Worm (Caenorhabditis elegans) whole organism, L1 larva: Measurements from ENCODE around the gene Y57A10B.7.

ENCODE experiments used
- nhr-12 ChIP-seq: sonication (generic microtip); optimal IDR thresholded peaks from 2 replicates; lab custom pipeline; 2017; ENCODE audit warnings: missing biosample characterization, missing genetic modification characterization
- nhr-90 ChIP-seq: sonication (generic microtip); optimal IDR thresholded peaks from 2 replicates; lab custom pipeline; 2016; ENCODE audit warnings: mild to moderate bottlenecking, missing genetic modification characterization, missing compliant biosample characterization; ENCODE audit not compliant: poor library complexity
- snpc-4 ChIP-seq: fragments of 150-350 bp; optimal IDR thresholded peaks from 2 replicates; lab custom pipeline; 2014; ENCODE audit warnings: missing biosample characterization, missing genetic modification characterization
- sptf-1 ChIP-seq: fragments of 150-350 bp; optimal IDR thresholded peaks from 2 replicates; lab custom pipeline; 2014; ENCODE audit warnings: missing biosample characterization, missing genetic modification characterization

DNA sequence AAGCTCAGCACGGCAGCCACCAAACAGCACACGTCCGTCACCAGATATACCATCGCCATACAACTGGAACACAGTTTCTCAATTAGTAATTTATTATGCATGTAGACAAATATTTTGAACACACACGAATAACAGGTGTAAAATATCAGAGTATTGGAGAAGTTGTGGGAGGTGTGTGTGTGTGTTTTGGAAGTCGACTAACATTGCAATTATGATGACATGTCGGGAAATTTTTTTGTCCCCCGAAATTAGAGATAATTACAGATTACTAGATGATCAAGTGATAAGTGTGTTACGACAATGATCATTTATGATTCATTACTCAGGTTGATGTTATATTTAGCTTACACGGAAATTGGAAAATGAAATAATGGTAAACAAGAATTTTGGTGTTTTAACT lies 36.2 kb upstream of the Y57A10B.7 start, which contains the start of gene Y57A10C.8:
- no peak for TF ChIP-seq nhr-12 (tag; lab: Kevin White, UChicago)
- TF ChIP-seq nhr-90 (tag; lab: Kevin White, UChicago): no peak
- TF ChIP-seq sptf-1 (tag; lab: Kevin White, UChicago): no peak
- TF ChIP-seq snpc-4 (tag; lab: Kevin White, UChicago): no peak
